Fruit fly (Drosophila melanogaster) S2 (cell line): Measurements from ENCODE around the gene br.

Source experiments
- CG8478 ChIP-seq: fragments of >200 bp; optimal IDR thresholded peaks from 2 replicates; lab custom pipeline; 2018
- CTCF ChIP-seq, 2 experiments: fragments of >200 bp; optimal IDR thresholded peaks; 2 replicates each; lab custom pipeline; 2018

- no peak for TF ChIP-seq CTCF (optimal IDR thresholded peaks at IDR 0.05; lab: Kevin White, UChicago)
- TF ChIP-seq CG8478 (lab: Kevin White, UChicago) = no peak
These were observed 2.2 kb downstream of the br start for dm6 chrX:1577120-1577519.
